Worm (Caenorhabditis elegans) whole organism, L1 larva: Measurements from ENCODE around the gene aqp-2.

Experiments
- C16A3.4 ChIP-seq: fragments of 150-350 bp; optimal IDR thresholded peaks from 2 replicates; lab custom pipeline; 2014; ENCODE audit warnings: missing biosample characterization, missing genetic modification characterization
- ama-1 ChIP-seq: fragments of 150-350 bp; optimal IDR thresholded peaks from 2 replicates; lab custom pipeline; 2014
- blmp-1 ChIP-seq: fragments of 150-350 bp; optimal IDR thresholded peaks from 2 replicates; lab custom pipeline; 2014; ENCODE audit warnings: missing biosample characterization, missing genetic modification characterization
- ceh-63 ChIP-seq: fragments of 200-800 bp; sonication (Bioruptor generic); optimal IDR thresholded peaks from 2 replicates; lab custom pipeline; 2018; ENCODE audit warnings: mild to moderate bottlenecking, missing genetic modification characterization, missing compliant biosample characterization
- ceh-82 ChIP-seq, 3 experiments: fragments of 150-350 bp in 1 of 3; sonication (generic microtip) in 2 of 3; optimal IDR thresholded peaks; 2 replicates each; lab custom pipeline; 2014 to 2017; ENCODE audit warnings: missing biosample characterization in 3 of 3, missing genetic modification characterization in 3 of 3
- ceh-88 ChIP-seq: fragments of 200-800 bp; sonication (Bioruptor generic); IDR thresholded peaks from 2 replicates; pipeline ENCODE4 v1.3.6; 2022; ENCODE audit warnings: missing genetic modification characterization, missing compliant biosample characterization
- ceh-90 ChIP-seq: sonication (generic microtip); optimal IDR thresholded peaks from 2 replicates; lab custom pipeline; 2016; ENCODE audit warnings: missing genetic modification characterization, missing compliant biosample characterization
- efl-1 ChIP-seq, 4 experiments: fragments of 150-350 bp; optimal IDR thresholded peaks in 3 of 4; peaks in 1 of 4; 1 replicate in 1 of 4; 2 replicates in 3 of 4; lab custom pipeline; 2014; ENCODE audit warnings: missing biosample characterization in 2 of 4, missing genetic modification characterization in 2 of 4, missing genetic modification reagents in 2 of 4
- efl-3 ChIP-seq: fragments of 200-800 bp; sonication (Bioruptor generic); optimal IDR thresholded peaks from 2 replicates; lab custom pipeline; 2018; ENCODE audit warnings: mild to moderate bottlenecking, missing genetic modification characterization, missing compliant biosample characterization
- egl-13 ChIP-seq: sonication (generic microtip); optimal IDR thresholded peaks from 2 replicates; lab custom pipeline; 2016; ENCODE audit warnings: missing genotype, missing genetic modification reagents, missing genetic modification characterization, missing compliant biosample characterization
- egl-27 ChIP-seq, 2 experiments: fragments of 150-350 bp in 1 of 2; sonication (generic microtip); optimal IDR thresholded peaks; 3 replicates each; lab custom pipeline; 2017 to 2018; ENCODE audit warnings: missing biosample characterization in 2 of 2, missing genetic modification characterization in 2 of 2, missing genetic modification reagents in 2 of 2
- elt-3 ChIP-seq, 6 experiments: fragments of 150-350 bp in 1 of 6; sonication (generic microtip); optimal IDR thresholded peaks; 2 replicates each; lab custom pipeline; 2017 to 2018; ENCODE audit warnings: missing biosample characterization in 6 of 6, missing genetic modification characterization in 6 of 6, inconsistent platforms in 1 of 6
- ets-5 ChIP-seq: fragments of 200-800 bp; sonication (Bioruptor generic); IDR thresholded peaks from 2 replicates; pipeline ENCODE4 v1.3.6; 2022; ENCODE audit warnings: missing genetic modification characterization, missing compliant biosample characterization
- fkh-10 ChIP-seq: sonication (generic microtip); optimal IDR thresholded peaks from 2 replicates; lab custom pipeline; 2017; ENCODE audit warnings: missing biosample characterization, missing genetic modification reagents, missing genetic modification characterization
- fos-1 ChIP-seq: fragments of 150-350 bp; optimal IDR thresholded peaks from 2 replicates; lab custom pipeline; 2014; ENCODE audit warnings: missing biosample characterization, missing genetic modification characterization
- jun-1 ChIP-seq: fragments of 150-350 bp; optimal IDR thresholded peaks from 2 replicates; lab custom pipeline; 2014; ENCODE audit warnings: missing biosample characterization, missing genetic modification reagents, missing genetic modification characterization
- lin-14 ChIP-seq: fragments of 200-800 bp; sonication (Bioruptor generic); optimal IDR thresholded peaks from 2 replicates; lab custom pipeline; 2018; ENCODE audit warnings: mild to moderate bottlenecking, missing genetic modification characterization, moderate library complexity, missing compliant biosample characterization
- lin-35 ChIP-seq, 2 experiments: fragments of 150-350 bp; optimal IDR thresholded peaks; 2 replicates each; lab custom pipeline; 2014; ENCODE audit warnings: missing biosample characterization in 2 of 2, missing genetic modification characterization in 2 of 2, missing genetic modification reagents in 2 of 2
- lir-3 ChIP-seq: sonication (generic microtip); optimal IDR thresholded peaks from 2 replicates; lab custom pipeline; 2016; ENCODE audit warnings: mild to moderate bottlenecking, missing genetic modification characterization, moderate library complexity, missing compliant biosample characterization; ENCODE audit not compliant: poor library complexity
- lsy-2 ChIP-seq, 2 experiments: fragments of 150-350 bp; optimal IDR thresholded peaks; 2 replicates each; lab custom pipeline; 2014; ENCODE audit warnings: missing biosample characterization in 2 of 2, missing genetic modification characterization in 2 of 2
- mep-1 ChIP-seq: fragments of 150-350 bp; optimal IDR thresholded peaks from 2 replicates; lab custom pipeline; 2014; ENCODE audit warnings: missing biosample characterization, missing genetic modification characterization
- nhr-237 ChIP-seq: fragments of 150-350 bp; optimal IDR thresholded peaks from 2 replicates; lab custom pipeline; 2014; ENCODE audit warnings: missing biosample characterization, missing genetic modification characterization
- nhr-77 ChIP-seq: fragments of 150-350 bp; optimal IDR thresholded peaks from 2 replicates; lab custom pipeline; 2014; ENCODE audit warnings: missing biosample characterization, missing genetic modification characterization
- nhr-85 ChIP-seq: sonication (generic microtip); peaks from one replicate; lab custom pipeline; 2016; ENCODE audit warnings: missing genetic modification characterization, inconsistent platforms, missing compliant biosample characterization
- pag-3 ChIP-seq: sonication (generic microtip); optimal IDR thresholded peaks from 2 replicates; lab custom pipeline; 2017; ENCODE audit warnings: missing genetic modification characterization, mild to moderate bottlenecking, missing compliant biosample characterization, antibody characterized with exemption, borderline replicate concordance; ENCODE audit not compliant: insufficient read depth
- pqm-1 ChIP-seq: sonication (generic microtip); optimal IDR thresholded peaks from 3 replicates; lab custom pipeline; 2017; ENCODE audit warnings: missing biosample characterization, missing genetic modification characterization
- rnt-1 ChIP-seq: sonication (generic microtip); optimal IDR thresholded peaks from 2 replicates; lab custom pipeline; 2016; ENCODE audit warnings: mild to moderate bottlenecking, missing genetic modification characterization, moderate library complexity, missing compliant biosample characterization
- sptf-1 ChIP-seq: fragments of 150-350 bp; optimal IDR thresholded peaks from 2 replicates; lab custom pipeline; 2014; ENCODE audit warnings: missing biosample characterization, missing genetic modification characterization
- sup-37 ChIP-seq: fragments of 200-800 bp; sonication (Bioruptor generic); optimal IDR thresholded peaks from 2 replicates; lab custom pipeline; 2018; ENCODE audit warnings: mild to moderate bottlenecking, missing genetic modification characterization, missing compliant biosample characterization
- swsn-7 ChIP-seq: sonication (generic microtip); optimal IDR thresholded peaks from 2 replicates; lab custom pipeline; 2016; ENCODE audit warnings: missing genetic modification characterization, missing compliant biosample characterization
- unc-130 ChIP-seq: fragments of 150-350 bp; optimal IDR thresholded peaks from 2 replicates; lab custom pipeline; 2017; ENCODE audit warnings: missing biosample characterization, missing genetic modification characterization, inconsistent platforms
- unc-86 ChIP-seq: sonication (generic microtip); optimal IDR thresholded peaks from 2 replicates; lab custom pipeline; 2016; ENCODE audit warnings: missing genetic modification characterization, missing compliant biosample characterization
- ztf-4 ChIP-seq: fragments of 150-350 bp; optimal IDR thresholded peaks from 2 replicates; lab custom pipeline; 2014; ENCODE audit warnings: missing biosample characterization, missing genetic modification characterization

The aqp-2 gene

ce11 chrII:9285171-9286025 lies 23.6 kb upstream of the aqp-2 start, which contains the start of gene mtrr-1 (continued):
- TF ChIP-seq C16A3.4 (tag; lab: Kevin White, UChicago) (no peak), efl-1 (optimal IDR thresholded peaks at IDR 0.05; lab: Kevin White, UChicago) (peak; percentile 38 to 41), efl-1 (GFP tag; optimal IDR thresholded peaks at IDR 0.05 in 1 of 2; lab: Kevin White, UChicago) (peak in 1 of 2 experiments; percentile 37), unc-130 (no peak), swsn-7 (tag; lab: Kevin White, UChicago) (peak; percentile 9), rnt-1 (tag; lab: Kevin White, UChicago) (peak; percentile 13), ztf-4 (tag; lab: Kevin White, UChicago) (peak; percentile 5), ama-1 (peak; percentile 59), ceh-63 (GFP tag; lab: Kevin White, UChicago) (no peak), ets-5 (GFP tag; lab: Robert Waterston, UW) (no peak), lin-35 (GFP tag; optimal IDR thresholded peaks at IDR 0.05; lab: Kevin White, UChicago) (peak; percentile 2 to 16), unc-86 (tag; lab: Kevin White, UChicago) (no peak)
- TF ChIP-seq, all 84 proteins: peak for 21

ce11 chrII:9284358-9285170 lies 22.8 kb upstream of the aqp-2 start:
- no peak for TF ChIP-seq unc-86 (tag; lab: Kevin White, UChicago)
- TF ChIP-seq efl-1 (optimal IDR thresholded peaks at IDR 0.05; lab: Kevin White, UChicago), result no peak
- TF ChIP-seq efl-1 (GFP tag; optimal IDR thresholded peaks at IDR 0.05 in 1 of 2; lab: Kevin White, UChicago), result peak in 1 of 2 experiments; percentile 64
- TF ChIP-seq fos-1 (tag; lab: Kevin White, UChicago), result no peak
- TF ChIP-seq pag-3 (tag; lab: Kevin White, UChicago), result no peak
- TF ChIP-seq ceh-82 (tag; optimal IDR thresholded peaks at IDR 0.05; lab: Kevin White, UChicago), result no peak
- no peak for TF ChIP-seq sptf-1 (tag; lab: Kevin White, UChicago)
- no peak for TF ChIP-seq lir-3 (tag; lab: Kevin White, UChicago)
- TF ChIP-seq efl-3 (GFP tag; lab: Kevin White, UChicago), result peak; percentile 25
- TF ChIP-seq egl-27 (tag; optimal IDR thresholded peaks at IDR 0.05; lab: Kevin White, UChicago), result no peak
- peak in 1 of 2 experiments; percentile 55 for TF ChIP-seq lsy-2 (tag; optimal IDR thresholded peaks at IDR 0.05; lab: Kevin White, UChicago)
- peak; percentile 5 for TF ChIP-seq jun-1 (tag; lab: Kevin White, UChicago)
- no peak for TF ChIP-seq pqm-1 (tag; lab: Kevin White, UChicago)
- no peak for TF ChIP-seq ceh-90 (tag; lab: Kevin White, UChicago)
- peak; percentile 21 for TF ChIP-seq rnt-1 (tag; lab: Kevin White, UChicago)
- TF ChIP-seq fkh-10 (GFP tag; lab: Kevin White, UChicago), result no peak
- TF ChIP-seq mep-1 (tag; lab: Kevin White, UChicago), result peak; percentile 26
- TF ChIP-seq blmp-1 (tag; lab: Kevin White, UChicago), result peak; percentile 42
- TF ChIP-seq elt-3 (tag; optimal IDR thresholded peaks at IDR 0.05; lab: Kevin White, UChicago), result peak in 2 of 6 experiments; percentile 40 to 47
- no peak for TF ChIP-seq sup-37
- TF ChIP-seq ceh-88 (GFP tag; lab: Robert Waterston, UW), result no peak
- TF ChIP-seq nhr-77 (tag; lab: Kevin White, UChicago), result no peak
- TF ChIP-seq lin-14 (GFP tag; lab: Kevin White, UChicago), result peak; percentile 16
- TF ChIP-seq nhr-85 (tag; lab: Kevin White, UChicago), result peak; percentile 66
- TF ChIP-seq nhr-237 (tag; lab: Kevin White, UChicago), result no peak
- TF ChIP-seq egl-13 (tag; lab: Kevin White, UChicago), result no peak
